Worm (Caenorhabditis elegans) whole organism, late embryonic: ENCODE measurements around the gene F57G8.7.
A peak's percentile ranks its signal among the peaks of the same experiment; 100 is the strongest.

Experiments used
- C38D4.7 ChIP-seq: fragments of 200-800 bp; sonication (Bioruptor generic); optimal IDR thresholded peaks from 2 replicates; lab custom pipeline; 2018; ENCODE audit warnings: mild to moderate bottlenecking, missing genetic modification characterization, moderate library complexity, missing compliant biosample characterization
- F13H6.1 ChIP-seq: sonication (generic microtip); optimal IDR thresholded peaks from 2 replicates; lab custom pipeline; 2016; ENCODE audit warnings: missing genetic modification characterization, missing compliant biosample characterization
- Y22D7AL.16 ChIP-seq: sonication (generic microtip); optimal IDR thresholded peaks from 2 replicates; lab custom pipeline; 2016; ENCODE audit warnings: missing genetic modification characterization, missing compliant biosample characterization
- ahr-1 ChIP-seq: sonication (generic microtip); optimal IDR thresholded peaks from 2 replicates; lab custom pipeline; 2016; ENCODE audit warnings: missing genetic modification characterization, missing compliant biosample characterization
- ceh-14 ChIP-seq: sonication (generic microtip); optimal IDR thresholded peaks from 2 replicates; lab custom pipeline; 2016; ENCODE audit warnings: missing genotype, missing genetic modification characterization, missing compliant biosample characterization
- ceh-19 ChIP-seq: fragments of 200-800 bp; sonication (Bioruptor generic); optimal IDR thresholded peaks from 2 replicates; lab custom pipeline; 2018; ENCODE audit warnings: mild to moderate bottlenecking, missing genetic modification characterization, missing compliant biosample characterization
- ceh-2 ChIP-seq: sonication (generic microtip); optimal IDR thresholded peaks from 2 replicates; lab custom pipeline; 2016; ENCODE audit warnings: missing genotype, missing genetic modification characterization, missing compliant biosample characterization
- ceh-24 ChIP-seq: sonication (generic microtip); optimal IDR thresholded peaks from 2 replicates; lab custom pipeline; 2016; ENCODE audit warnings: mild to moderate bottlenecking, missing genetic modification characterization, missing compliant biosample characterization
- ceh-31 ChIP-seq: sonication (generic microtip); optimal IDR thresholded peaks from 2 replicates; lab custom pipeline; 2016; ENCODE audit warnings: missing genetic modification characterization, missing compliant biosample characterization
- ceh-45 ChIP-seq: fragments of 200-800 bp; sonication (Bioruptor generic); IDR thresholded peaks from 2 replicates; pipeline ENCODE4 v1.3.6; 2022; ENCODE audit warnings: missing genetic modification reagents, missing genetic modification characterization, missing compliant biosample characterization
- che-1 ChIP-seq: sonication (generic microtip); optimal IDR thresholded peaks from 2 replicates; lab custom pipeline; 2016; ENCODE audit warnings: mild to moderate bottlenecking, missing genetic modification characterization, missing compliant biosample characterization
- elt-2 ChIP-seq: sonication (generic microtip); optimal IDR thresholded peaks from 2 replicates; lab custom pipeline; 2016; ENCODE audit warnings: missing genetic modification reagents, missing genetic modification characterization, missing compliant biosample characterization
- elt-4 ChIP-seq: sonication (generic microtip); optimal IDR thresholded peaks from 2 replicates; lab custom pipeline; 2016; ENCODE audit warnings: missing genetic modification characterization, missing compliant biosample characterization
- eyg-1 ChIP-seq: sonication (generic microtip); optimal IDR thresholded peaks from 2 replicates; lab custom pipeline; 2016; ENCODE audit warnings: missing genotype, missing genetic modification characterization, missing compliant biosample characterization
- fkh-10 ChIP-seq: fragments of 150-350 bp; optimal IDR thresholded peaks from 2 replicates; lab custom pipeline; 2014; ENCODE audit warnings: missing biosample characterization, missing genetic modification reagents, missing genetic modification characterization
- fkh-6 ChIP-seq: sonication (generic microtip); optimal IDR thresholded peaks from 2 replicates; lab custom pipeline; 2016; ENCODE audit warnings: missing genetic modification characterization, missing compliant biosample characterization
- hlh-15 ChIP-seq: sonication (generic microtip); optimal IDR thresholded peaks from 2 replicates; lab custom pipeline; 2016; ENCODE audit warnings: missing genetic modification characterization, missing compliant biosample characterization
- hlh-30 ChIP-seq: sonication (generic microtip); optimal IDR thresholded peaks from 2 replicates; lab custom pipeline; 2017; ENCODE audit warnings: antibody characterized with exemption, missing genetic modification characterization, missing compliant biosample characterization; ENCODE audit not compliant: insufficient read depth
- hlh-6 ChIP-seq: sonication (generic microtip); optimal IDR thresholded peaks from 2 replicates; lab custom pipeline; 2016; ENCODE audit warnings: missing genotype, missing genetic modification characterization, missing compliant biosample characterization
- lin-11 ChIP-seq: fragments of 200-800 bp; sonication (Bioruptor generic); optimal IDR thresholded peaks from 2 replicates; lab custom pipeline; 2018; ENCODE audit warnings: mild to moderate bottlenecking, missing genetic modification characterization, missing compliant biosample characterization
- madf-2 ChIP-seq: sonication (generic microtip); optimal IDR thresholded peaks from 2 replicates; lab custom pipeline; 2017; ENCODE audit warnings: missing genetic modification characterization, missing compliant biosample characterization
- mec-3 ChIP-seq: sonication (generic microtip); optimal IDR thresholded peaks from 2 replicates; lab custom pipeline; 2016; ENCODE audit warnings: borderline replicate concordance, missing genetic modification characterization, missing compliant biosample characterization
- nhr-11 ChIP-seq: fragments of 150-350 bp; optimal IDR thresholded peaks from 2 replicates; lab custom pipeline; 2014; ENCODE audit warnings: missing biosample characterization, missing genetic modification characterization
- pat-9 ChIP-seq: fragments of 200-800 bp; sonication (Bioruptor generic); optimal IDR thresholded peaks from 2 replicates; lab custom pipeline; 2018; ENCODE audit warnings: mild to moderate bottlenecking, missing genetic modification characterization, moderate library complexity, missing compliant biosample characterization
- pax-1 ChIP-seq: fragments of 150-350 bp; optimal IDR thresholded peaks from 2 replicates; lab custom pipeline; 2014; ENCODE audit warnings: missing biosample characterization, missing genetic modification characterization
- pha-2 ChIP-seq: sonication (generic microtip); optimal IDR thresholded peaks from 2 replicates; lab custom pipeline; 2017; ENCODE audit warnings: mild to moderate bottlenecking, missing genetic modification characterization, missing compliant biosample characterization
- pha-4 ChIP-seq: fragments of 150-350 bp; optimal IDR thresholded peaks from 2 replicates; lab custom pipeline; 2018; ENCODE audit warnings: missing biosample characterization, missing genetic modification reagents, missing genetic modification characterization
- pros-1 ChIP-seq: fragments of 150-350 bp; optimal IDR thresholded peaks from 2 replicates; lab custom pipeline; 2014; ENCODE audit warnings: missing biosample characterization, missing genetic modification reagents, missing genetic modification characterization
- sdc-2 ChIP-seq: sonication (generic microtip); optimal IDR thresholded peaks from 2 replicates; lab custom pipeline; 2016; ENCODE audit warnings: missing genotype, missing genetic modification characterization, missing compliant biosample characterization
- sox-2 ChIP-seq: fragments of 200-800 bp; sonication (Bioruptor generic); IDR thresholded peaks from 2 replicates; pipeline ENCODE4 v1.3.6; 2022; ENCODE audit warnings: missing genetic modification reagents, missing genetic modification characterization, missing compliant biosample characterization
- tbx-2 ChIP-seq: sonication (generic microtip); optimal IDR thresholded peaks from 2 replicates; lab custom pipeline; 2016; ENCODE audit warnings: missing genetic modification characterization, missing compliant biosample characterization
- tbx-7 ChIP-seq: sonication (generic microtip); optimal IDR thresholded peaks from 2 replicates; lab custom pipeline; 2016; ENCODE audit warnings: missing genotype, missing genetic modification characterization, missing compliant biosample characterization
- ttx-3 ChIP-seq: sonication (generic microtip); optimal IDR thresholded peaks from 2 replicates; lab custom pipeline; 2016; ENCODE audit warnings: missing genetic modification reagents, missing genetic modification characterization, missing compliant biosample characterization
- unc-3 ChIP-seq, 2 experiments: fragments of 200-800 bp in 1 of 2; sonication (Bioruptor generic) in 1 of 2; sonication (generic microtip) in 1 of 2; conservative IDR thresholded peaks in 1 of 2; optimal IDR thresholded peaks in 1 of 2; 2 replicates each; pipeline versions ENCODE4 v1.3.6 to Lab custom; 2016 to 2022; ENCODE audit warnings: missing compliant biosample characterization in 2 of 2, missing genetic modification characterization in 2 of 2, missing genetic modification reagents in 1 of 2
- unc-42 ChIP-seq: sonication (generic microtip); optimal IDR thresholded peaks from 2 replicates; lab custom pipeline; 2016; ENCODE audit warnings: missing genotype, missing genetic modification characterization, missing compliant biosample characterization
- zip-5 ChIP-seq: sonication (generic microtip); optimal IDR thresholded peaks from 2 replicates; lab custom pipeline; 2016; ENCODE audit warnings: missing genetic modification characterization, missing compliant biosample characterization
- ztf-16 ChIP-seq: sonication (generic microtip); optimal IDR thresholded peaks from 2 replicates; lab custom pipeline; 2017; ENCODE audit warnings: missing genetic modification characterization, missing compliant biosample characterization

Gene F57G8.7

DNA sequence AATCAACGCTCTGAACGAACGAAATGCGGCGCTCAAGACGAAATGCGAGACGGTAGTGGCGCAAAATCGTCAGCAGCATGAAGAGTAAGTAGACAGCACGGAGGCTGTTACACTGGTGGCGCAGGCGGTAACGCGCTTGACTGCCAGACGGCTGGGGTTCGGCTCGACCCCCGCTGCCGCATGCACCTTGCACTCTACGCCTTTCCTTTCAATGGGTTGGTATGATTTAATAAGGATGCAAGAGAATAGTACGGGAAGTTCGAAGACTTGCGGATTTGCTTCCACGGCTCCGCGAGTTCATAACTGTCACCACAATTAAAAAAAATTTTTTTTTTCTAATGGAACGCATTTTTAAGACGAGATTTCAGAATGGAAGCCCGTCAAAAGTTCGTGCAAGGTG, 41.1 kb downstream of the F57G8.7 start (continued):
- TF ChIP-seq unc-3 (GFP tag; conservative IDR thresholded peaks at IDR 0.05; lab: Robert Waterston, UW) (peak; percentile 49; the same call in 1 of the 2 replicates), unc-3 (tag; optimal IDR thresholded peaks at IDR 0.05; lab: Kevin White, UChicago) (peak; percentile 35), elt-2 (tag; lab: Kevin White, UChicago) (peak; percentile 61), hlh-30 (tag; lab: Kevin White, UChicago) (peak; percentile 9), sdc-2 (peak; percentile 58), F13H6.1 (tag; lab: Kevin White, UChicago) (peak; percentile 27), eyg-1 (tag; lab: Kevin White, UChicago) (peak; percentile 59), ztf-16 (tag; lab: Kevin White, UChicago) (peak; percentile 61), ttx-3 (tag; lab: Kevin White, UChicago) (peak; percentile 44), ceh-24 (tag; lab: Kevin White, UChicago) (no peak), pax-1 (tag; lab: Kevin White, UChicago) (no peak), lin-11 (tag; lab: Kevin White, UChicago) (peak; percentile 45), tbx-7 (no peak), pat-9 (tag; lab: Kevin White, UChicago) (peak; percentile 65), ceh-45 (peak; percentile 54; the same call in 1 of the 2 replicates)

DNA sequence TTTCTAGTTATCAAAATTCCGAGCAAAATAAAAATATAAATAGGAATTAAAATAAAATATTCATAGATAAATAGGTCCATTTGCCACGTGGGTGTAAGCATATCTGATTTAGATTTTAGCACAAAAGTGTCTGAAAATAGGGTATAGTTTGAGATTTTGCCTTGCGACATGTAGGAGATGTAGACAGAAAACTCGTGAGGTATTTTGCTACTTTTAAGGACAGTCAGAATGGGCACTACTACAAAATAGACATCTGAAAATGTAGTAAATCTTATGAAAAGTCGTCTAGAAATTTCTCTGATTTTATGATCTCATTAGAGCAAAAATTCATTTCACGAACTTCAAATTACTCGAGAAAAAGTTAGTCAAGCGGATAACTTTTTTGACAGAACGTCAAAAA, 45.7 kb downstream of the F57G8.7 start, which contains the start of gene srv-34:
srv-34 (minus strand) TSS at position 101 of the 400 bp plus-strand sequence.
- TF ChIP-seq elt-2 (tag; lab: Kevin White, UChicago) (no peak), ceh-14 (tag; lab: Kevin White, UChicago) (no peak), ceh-45 (no peak), ztf-16 (tag; lab: Kevin White, UChicago) (no peak), ceh-2 (tag; lab: Kevin White, UChicago) (no peak), fkh-10 (GFP tag; lab: Kevin White, UChicago) (no peak), pat-9 (tag; lab: Kevin White, UChicago) (no peak), hlh-15 (tag; lab: Kevin White, UChicago) (no peak), tbx-2 (tag; lab: Kevin White, UChicago) (no peak), unc-3 (GFP tag; conservative IDR thresholded peaks at IDR 0.05; lab: Robert Waterston, UW) (no peak), unc-3 (tag; optimal IDR thresholded peaks at IDR 0.05; lab: Kevin White, UChicago) (no peak), Y22D7AL.16 (tag; lab: Kevin White, UChicago) (no peak), ahr-1 (tag; lab: Kevin White, UChicago) (no peak), mec-3 (no peak), C38D4.7 (no peak), pha-2 (no peak), hlh-6 (tag; lab: Kevin White, UChicago) (no peak), nhr-11 (tag; lab: Kevin White, UChicago) (no peak), pros-1 (tag; lab: Kevin White, UChicago) (no peak), unc-42 (tag; lab: Kevin White, UChicago) (no peak)

DNA sequence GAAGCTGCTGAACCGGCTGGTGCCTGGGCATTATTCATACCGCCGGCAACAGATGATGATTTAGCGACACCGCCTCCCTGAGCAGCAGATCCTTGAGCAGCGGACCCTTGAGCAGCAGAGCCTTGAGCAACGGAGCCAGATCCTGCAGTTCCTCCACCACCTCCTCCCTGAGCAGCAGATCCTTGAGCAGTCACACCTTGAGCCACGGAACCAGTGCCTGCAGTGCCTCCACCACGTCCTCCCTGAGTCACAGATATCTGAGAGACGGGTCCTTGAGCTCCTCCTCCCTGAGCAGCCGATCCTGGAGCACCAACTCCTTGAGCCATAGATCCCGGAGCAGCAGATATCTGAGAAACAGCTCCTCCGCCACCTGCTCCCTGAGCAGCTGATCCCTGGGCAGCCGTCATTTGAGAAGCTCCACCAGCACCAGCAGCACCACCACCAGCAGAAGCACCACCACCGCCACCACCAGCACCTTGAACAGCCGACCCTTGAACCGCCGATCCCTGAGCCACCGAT, 47.5 kb downstream of the F57G8.7 start:
- no peak for TF ChIP-seq ceh-31 (tag; lab: Kevin White, UChicago)
- no peak for TF ChIP-seq pax-1 (tag; lab: Kevin White, UChicago)
- no peak for TF ChIP-seq ahr-1 (tag; lab: Kevin White, UChicago)
- TF ChIP-seq, all 69 proteins: peak for 0

- TF ChIP-seq elt-4 (tag; lab: Kevin White, UChicago) (peak; percentile 24), ceh-19 (GFP tag; lab: Kevin White, UChicago) (no peak)
Observed at ce11 chrV:16377188-16377587, 48.2 kb downstream of the F57G8.7 start.

ce11 chrV:16377849-16378248, 48.9 kb downstream of the F57G8.7 start, which contains the start of gene F13A7.1:
F13A7.1 (minus strand) TSS chrV:16377949.
- TF ChIP-seq pax-1 (tag; lab: Kevin White, UChicago) (no peak), sox-2 (GFP tag; lab: Robert Waterston, UW) (no peak), fkh-10 (GFP tag; lab: Kevin White, UChicago) (no peak), elt-4 (tag; lab: Kevin White, UChicago) (no peak), madf-2 (tag; lab: Kevin White, UChicago) (no peak), ttx-3 (tag; lab: Kevin White, UChicago) (no peak), unc-42 (tag; lab: Kevin White, UChicago) (no peak), ahr-1 (tag; lab: Kevin White, UChicago) (no peak), eyg-1 (tag; lab: Kevin White, UChicago) (no peak), ztf-16 (tag; lab: Kevin White, UChicago) (no peak), fkh-6 (tag; lab: Kevin White, UChicago) (no peak), zip-5 (no peak), che-1 (no peak), pha-4 (tag; lab: Kevin White, UChicago) (no peak)
